Worm (Caenorhabditis elegans) whole organism, late embryonic: ENCODE measurements around the gene T04C12.11.

ENCODE experiments used
- ceh-2 ChIP-seq: sonication (generic microtip); optimal IDR thresholded peaks from 2 replicates; lab custom pipeline; 2016; ENCODE audit warnings: missing genotype, missing genetic modification characterization, missing compliant biosample characterization
- unc-42 ChIP-seq: sonication (generic microtip); optimal IDR thresholded peaks from 2 replicates; lab custom pipeline; 2016; ENCODE audit warnings: missing genotype, missing genetic modification characterization, missing compliant biosample characterization

DNA sequence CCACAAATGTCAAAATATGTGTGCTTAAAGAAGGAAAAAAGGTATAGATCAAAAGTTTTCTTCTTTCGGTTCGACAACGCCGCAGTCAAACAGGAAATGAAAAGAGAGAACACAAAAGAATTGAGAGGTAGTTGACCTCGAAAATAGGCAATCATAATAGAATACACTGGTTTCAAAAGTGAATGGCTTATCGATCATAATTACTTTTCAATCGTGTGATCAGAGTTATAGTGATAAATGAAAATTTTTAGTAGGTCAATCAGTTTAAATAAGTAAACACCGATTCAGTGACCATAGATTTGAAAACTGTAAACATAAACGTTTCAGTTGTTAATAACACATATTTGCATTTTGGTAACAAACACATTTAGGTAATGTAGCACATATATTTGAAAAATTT lies 10.3 kb upstream of the T04C12.11 start:
- TF ChIP-seq unc-42 (no peak), ceh-2 (no peak)
